Worm (Caenorhabditis elegans): ENCODE measurements around the gene fah-1.

Gene fah-1

DNA sequence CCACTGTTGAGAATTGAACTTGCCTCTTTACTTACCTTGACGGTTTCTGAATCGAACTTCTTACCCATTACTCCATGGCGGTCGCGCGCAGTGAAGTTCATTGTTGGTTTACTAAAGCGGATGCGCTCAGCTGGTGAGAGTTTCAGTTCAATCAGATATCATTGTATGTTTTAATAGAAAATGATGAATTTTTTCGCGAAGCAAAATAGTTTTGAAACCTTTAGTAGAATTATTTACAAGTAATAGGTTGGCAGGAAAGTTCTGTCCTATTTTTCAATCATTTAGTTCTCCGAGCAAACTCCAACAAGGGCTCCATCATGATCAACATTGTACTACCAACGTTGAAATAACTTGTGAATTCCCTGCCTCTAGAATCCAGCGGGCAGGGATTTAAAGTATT, 18.7 kb upstream of the fah-1 start, which contains the start of gene C15B12.3:
Gene C15B12.3 (minus strand): TSS at position 101 of the 400 bp plus-strand sequence.
- TF ChIP-seq ceh-43 (GFP tag; optimal IDR thresholded peaks at IDR 0.05) (no peak), sptf-1 (tag; optimal IDR thresholded peaks at IDR 0.05) (no peak), mep-1 (tag; optimal IDR thresholded peaks at IDR 0.05) (no peak), snpc-4 (tag; optimal IDR thresholded peaks at IDR 0.05) (no peak), cnd-1 (tag; optimal IDR thresholded peaks at IDR 0.05) (no peak), blmp-1 (tag; optimal IDR thresholded peaks at IDR 0.05) (no peak), mls-2 (tag; optimal IDR thresholded peaks at IDR 0.05) (no peak), ces-1 (GFP tag; optimal IDR thresholded peaks at IDR 0.05) (no peak), elt-3 (tag; optimal IDR thresholded peaks at IDR 0.05) (no peak), unc-62 (GFP tag; optimal IDR thresholded peaks at IDR 0.05) (no peak)

DNA sequence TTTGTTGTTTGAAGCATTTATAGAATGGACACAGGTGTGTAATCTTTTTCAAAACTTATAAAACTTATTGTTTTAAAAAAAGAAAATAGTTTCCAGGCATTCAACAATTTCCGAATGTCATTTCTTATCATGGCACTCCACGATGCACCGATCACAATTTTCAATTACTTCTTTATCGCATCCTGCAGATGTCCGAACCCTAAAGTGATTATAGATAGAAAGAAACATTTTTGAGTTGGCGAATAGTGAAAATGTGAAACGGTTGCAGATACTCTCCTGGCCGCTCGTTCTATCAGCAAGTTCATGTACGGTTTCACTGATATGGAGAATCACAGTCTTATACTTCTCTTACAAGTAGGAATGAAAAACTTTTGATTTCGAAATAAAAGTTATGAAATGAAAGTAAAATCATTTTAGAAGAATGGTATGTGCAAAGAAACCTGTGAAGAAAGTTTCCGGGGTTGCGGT, 14.3 kb upstream of the fah-1 start, which contains the start of gene C15B12.2:
Gene C15B12.2 (plus strand): TSS at position 418 of the 468 bp plus-strand sequence.
- TF ChIP-seq flh-1 (GFP tag; optimal IDR thresholded peaks at IDR 0.05) (no peak), zip-8 (tag; optimal IDR thresholded peaks at IDR 0.05) (no peak), hlh-1 (tag; optimal IDR thresholded peaks at IDR 0.05) (no peak), unc-62 (GFP tag; optimal IDR thresholded peaks at IDR 0.05) (no peak), snpc-4 (tag; optimal IDR thresholded peaks at IDR 0.05) (no peak), bed-3 (GFP tag; optimal IDR thresholded peaks at IDR 0.05) (no peak), ceh-83 (GFP tag; optimal IDR thresholded peaks at IDR 0.05) (no peak), cnd-1 (tag; optimal IDR thresholded peaks at IDR 0.05) (no peak), lsy-2 (tag; optimal IDR thresholded peaks at IDR 0.05) (no peak), elt-3 (tag; optimal IDR thresholded peaks at IDR 0.05) (no peak)

DNA sequence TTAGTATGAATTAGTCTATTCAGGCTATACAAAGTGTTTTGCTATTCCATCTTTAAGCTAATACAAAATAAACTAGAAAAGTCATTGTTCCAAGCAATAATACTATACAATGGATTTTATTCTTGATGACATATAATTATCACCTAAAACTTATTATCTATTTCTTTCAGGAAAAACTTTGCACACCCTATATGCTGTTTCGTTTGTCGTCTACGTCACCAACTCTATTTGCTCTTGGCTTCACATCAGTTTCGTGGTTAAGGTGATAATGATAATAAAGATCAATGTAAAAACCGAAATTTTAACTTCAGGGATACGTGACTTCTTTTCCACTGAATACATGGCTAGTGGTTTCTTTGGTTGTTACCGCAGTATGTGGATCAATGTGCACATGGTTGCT, 13.8 kb upstream of the fah-1 start:
- TF ChIP-seq pha-4 (tag; optimal IDR thresholded peaks at IDR 0.05): no peak
- no peak for TF ChIP-seq ces-1 (GFP tag; optimal IDR thresholded peaks at IDR 0.05)
- no peak for TF ChIP-seq elt-1 (tag; optimal IDR thresholded peaks at IDR 0.05; ENCODE audit: borderline replicate concordance, insufficient read depth)
- TF ChIP-seq nhr-76 (tag; optimal IDR thresholded peaks at IDR 0.05): no peak
- no peak for TF ChIP-seq ceh-83 (GFP tag; optimal IDR thresholded peaks at IDR 0.05)
- no peak for TF ChIP-seq mab-5 (tag; optimal IDR thresholded peaks at IDR 0.05)
- TF ChIP-seq mls-2 (tag; optimal IDR thresholded peaks at IDR 0.05): no peak
- no peak for TF ChIP-seq lsy-2 (tag; optimal IDR thresholded peaks at IDR 0.05)
- no peak for TF ChIP-seq zip-8 (tag; optimal IDR thresholded peaks at IDR 0.05)
- TF ChIP-seq snpc-4 (tag; optimal IDR thresholded peaks at IDR 0.05): no peak
- TF ChIP-seq unc-62 (GFP tag; optimal IDR thresholded peaks at IDR 0.05): no peak
- TF ChIP-seq drap-1 (GFP tag; optimal IDR thresholded peaks at IDR 0.05): no peak
- TF ChIP-seq ztf-11 (tag; optimal IDR thresholded peaks at IDR 0.05): no peak
- no peak for TF ChIP-seq ceh-39 (tag; optimal IDR thresholded peaks at IDR 0.05)
- no peak for TF ChIP-seq hlh-1 (tag; optimal IDR thresholded peaks at IDR 0.05)
- no peak for TF ChIP-seq mep-1 (tag; optimal IDR thresholded peaks at IDR 0.05)
- no peak for TF ChIP-seq cnd-1 (tag; optimal IDR thresholded peaks at IDR 0.05)
- TF ChIP-seq bed-3 (GFP tag; optimal IDR thresholded peaks at IDR 0.05): no peak

DNA sequence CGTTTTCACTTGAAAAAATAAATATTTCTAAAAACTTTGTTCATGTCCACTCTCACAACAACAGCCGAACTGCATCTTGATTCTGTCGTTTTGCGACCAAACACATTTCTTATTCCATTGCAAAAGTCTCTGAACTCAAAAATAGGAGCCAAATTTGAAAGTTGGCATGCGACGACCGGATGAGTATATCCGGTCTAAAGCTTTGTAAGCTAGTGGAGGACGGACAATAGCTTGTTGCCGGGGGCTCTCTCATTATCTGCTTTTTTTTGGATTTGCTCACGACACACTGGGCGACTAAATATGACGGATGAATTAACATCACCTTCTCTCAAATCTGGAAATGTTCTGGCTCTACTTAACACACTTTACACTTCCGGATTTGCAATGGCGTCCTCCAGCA, 13.0 kb upstream of the fah-1 start, which contains the start of gene K04E7.1:
Gene K04E7.1 (plus strand): TSS at position 301 of the 400 bp plus-strand sequence.
- no peak for TF ChIP-seq flh-1 (GFP tag; optimal IDR thresholded peaks at IDR 0.05)
- TF ChIP-seq lin-32 (GFP tag; optimal IDR thresholded peaks at IDR 0.05): no peak
- no peak for TF ChIP-seq sptf-1 (tag; optimal IDR thresholded peaks at IDR 0.05)
- no peak for TF ChIP-seq ces-1 (GFP tag; optimal IDR thresholded peaks at IDR 0.05)
- no peak for TF ChIP-seq unc-39 (tag; optimal IDR thresholded peaks at IDR 0.05)
- TF ChIP-seq tbx-8 (GFP tag; optimal IDR thresholded peaks at IDR 0.05): no peak
- TF ChIP-seq zip-8 (tag; optimal IDR thresholded peaks at IDR 0.05): no peak
- no peak for TF ChIP-seq mep-1 (tag; optimal IDR thresholded peaks at IDR 0.05)
- TF ChIP-seq ceh-83 (GFP tag; optimal IDR thresholded peaks at IDR 0.05): no peak
- no peak for TF ChIP-seq nhr-2 (tag; optimal IDR thresholded peaks at IDR 0.05)
- no peak for TF ChIP-seq cnd-1 (tag; optimal IDR thresholded peaks at IDR 0.05)
- TF ChIP-seq snpc-4 (tag; optimal IDR thresholded peaks at IDR 0.05): no peak
- TF ChIP-seq hlh-1 (tag; optimal IDR thresholded peaks at IDR 0.05): no peak

DNA sequence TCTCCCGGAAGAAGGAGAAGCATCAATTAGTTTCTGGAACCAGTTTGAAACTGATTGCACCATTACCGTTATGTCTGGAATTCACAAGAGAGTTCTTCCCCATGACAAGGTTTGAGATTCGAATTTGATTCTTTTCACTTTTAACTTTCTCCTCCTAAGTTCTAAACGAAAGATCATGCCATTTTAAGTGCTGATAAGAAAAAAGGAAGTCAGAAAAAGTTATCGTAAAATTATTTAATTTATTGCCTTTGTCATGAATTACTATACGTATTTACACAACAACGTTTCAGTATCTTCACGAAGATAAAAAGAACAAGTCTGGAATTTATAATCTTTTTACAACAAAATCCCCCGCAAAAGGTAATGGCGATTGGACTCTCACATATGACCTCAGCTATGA, 11.4 kb upstream of the fah-1 start:
- TF ChIP-seq mab-5 (tag; optimal IDR thresholded peaks at IDR 0.05): no peak
- TF ChIP-seq elt-1 (tag; optimal IDR thresholded peaks at IDR 0.05; ENCODE audit: borderline replicate concordance, insufficient read depth): no peak
- TF ChIP-seq unc-120 (tag; optimal IDR thresholded peaks at IDR 0.05; ENCODE audit: poor library complexity, severe bottlenecking): no peak
- TF ChIP-seq nhr-28 (tag; optimal IDR thresholded peaks at IDR 0.05): no peak
- no peak for TF ChIP-seq lsy-2 (tag; optimal IDR thresholded peaks at IDR 0.05)
- no peak for TF ChIP-seq sem-2 (GFP tag; optimal IDR thresholded peaks at IDR 0.05)
- no peak for TF ChIP-seq flh-1 (GFP tag; optimal IDR thresholded peaks at IDR 0.05)
